Fruit fly (Drosophila melanogaster) Kc167 (cell line): ENCODE data around the gene CG9550.

Experiments
- h ChIP-seq: fragments of >200 bp; optimal IDR thresholded peaks from 3 replicates; lab custom pipeline; 2018; ENCODE audit warnings: missing external identifiers
- insv ChIP-seq: fragments of >200 bp; optimal IDR thresholded peaks from 3 replicates; lab custom pipeline; 2018; ENCODE audit warnings: missing external identifiers

DNA sequence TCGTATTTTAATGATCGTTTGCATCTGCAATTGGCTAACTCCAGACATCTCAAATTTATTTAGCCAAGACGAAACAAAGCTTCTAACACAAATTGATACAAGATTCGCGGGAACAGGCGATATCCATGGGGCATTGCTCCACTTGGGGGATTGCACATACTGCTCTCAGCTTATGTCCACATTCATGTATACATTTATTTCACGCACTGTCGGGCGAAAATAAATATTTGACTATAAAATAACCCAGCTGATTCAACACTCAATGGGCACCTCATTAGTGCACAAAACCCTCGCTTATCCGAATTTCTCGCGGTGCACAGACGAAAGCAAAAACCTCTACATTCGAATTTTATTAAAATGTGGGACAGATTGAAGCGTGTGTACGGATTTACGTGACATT is 35.4 kb upstream of the CG9550 start:
- TF ChIP-seq h (no peak), insv (lab: Kevin White, UChicago) (no peak)
